Worm (Caenorhabditis elegans): Measurements from ENCODE around the gene bus-8A.

The bus-8A gene

ce11 chrX:5450773-5451447, 41.8 kb upstream of the bus-8A start, which contains the start of gene C25F6.6:
Gene C25F6.6 (minus strand): TSS chrX:5450823.
- 0 out of 2 replicates have a peak, but pooled peaks have one; percentile 23 for TF ChIP-seq ceh-40 (GFP tag; IDR thresholded peaks at IDR 0.05)
- TF ChIP-seq nfya-2 (GFP tag; IDR thresholded peaks at IDR 0.05) = no peak
- TF ChIP-seq Y53G8AR.9 (GFP tag; conservative IDR thresholded peaks at IDR 0.05) = no peak
- peak; percentile 46 for TF ChIP-seq nhr-90 (tag; optimal IDR thresholded peaks at IDR 0.05)
- no peak for TF ChIP-seq ztf-3 (GFP tag; optimal IDR thresholded peaks at IDR 0.05)
- no peak for TF ChIP-seq egl-18 (GFP tag; IDR thresholded peaks at IDR 0.05)
- TF ChIP-seq sea-2 (GFP tag; IDR thresholded peaks at IDR 0.05) = no peak
- no peak for TF ChIP-seq Y67H2A.10 (GFP tag; conservative IDR thresholded peaks at IDR 0.05)
- no peak for TF ChIP-seq cebp-1 (GFP tag; IDR thresholded peaks at IDR 0.05)
- no peak for TF ChIP-seq cebp-1 (tag; optimal IDR thresholded peaks at IDR 0.05)
- TF ChIP-seq lin-26 (GFP tag; IDR thresholded peaks at IDR 0.05) = peak; percentile 91
- no peak for TF ChIP-seq let-607 (tag; optimal IDR thresholded peaks at IDR 0.05)
- 0 out of 2 replicates have a peak, but pooled peaks have one; percentile 7 for TF ChIP-seq ztf-25 (GFP tag; IDR thresholded peaks at IDR 0.05)
- no peak for TF ChIP-seq nhr-120 (GFP tag; IDR thresholded peaks at IDR 0.05)
- no peak for TF ChIP-seq pha-4 (tag; optimal IDR thresholded peaks at IDR 0.05)
- peak; percentile 37 for TF ChIP-seq sptf-2 (GFP tag; optimal IDR thresholded peaks at IDR 0.05)
- no peak for TF ChIP-seq mes-4 (tag; optimal IDR thresholded peaks at IDR 0.05)
- TF ChIP-seq egrh-3 (GFP tag; IDR thresholded peaks at IDR 0.05) = no peak
- no peak for TF ChIP-seq ztf-26 (tag; optimal IDR thresholded peaks at IDR 0.05)
- TF ChIP-seq hsf-1 (GFP tag; IDR thresholded peaks at IDR 0.05) = no peak
- TF ChIP-seq ztf-18 (tag; optimal IDR thresholded peaks at IDR 0.05) = peak; percentile 43
- no peak for TF ChIP-seq bed-1 (GFP tag; IDR thresholded peaks at IDR 0.05)
- TF ChIP-seq atf-7 (tag; optimal IDR thresholded peaks at IDR 0.05) = no peak
- TF ChIP-seq B0336.3 (GFP tag; IDR thresholded peaks at IDR 0.05) = no peak
- TF ChIP-seq attf-5 (GFP tag; optimal IDR thresholded peaks at IDR 0.05) = peak; percentile 28
- no peak for TF ChIP-seq ccch-3 (GFP tag; optimal IDR thresholded peaks at IDR 0.05)
- 0 out of 2 replicates have a peak, but pooled peaks have one; percentile 50 for TF ChIP-seq Y56A3A.18 (GFP tag; IDR thresholded peaks at IDR 0.05)
- no peak for TF ChIP-seq dpff-1 (tag; optimal IDR thresholded peaks at IDR 0.05)
- no peak for TF ChIP-seq B0019.2 (GFP tag; conservative IDR thresholded peaks at IDR 0.05)
- no peak for TF ChIP-seq lin-54 (GFP tag; optimal IDR thresholded peaks at IDR 0.05)
- TF ChIP-seq Y79H2A.3 (GFP tag; conservative IDR thresholded peaks at IDR 0.05) = no peak
- no peak for TF ChIP-seq repo-1 (tag; optimal IDR thresholded peaks at IDR 0.05)
- TF ChIP-seq ztf-6 (GFP tag; IDR thresholded peaks at IDR 0.05) = no peak
- TF ChIP-seq lin-40 (tag; optimal IDR thresholded peaks at IDR 0.05) = no peak
- no peak for TF ChIP-seq ztf-28 (GFP tag; IDR thresholded peaks at IDR 0.05)
- TF ChIP-seq B0035.1 (tag; optimal IDR thresholded peaks at IDR 0.05) = no peak
- peak; percentile 66 for TF ChIP-seq lsy-27 (tag; optimal IDR thresholded peaks at IDR 0.05; ENCODE audit: borderline replicate concordance, insufficient read depth)
- TF ChIP-seq ceh-91 (GFP tag; IDR thresholded peaks at IDR 0.05) = no peak
- TF ChIP-seq K11D2.4 (GFP tag; IDR thresholded peaks at IDR 0.05) = no peak
- TF ChIP-seq T26A5.8 (tag; optimal IDR thresholded peaks at IDR 0.05) = no peak
- TF ChIP-seq ceh-100 (GFP tag; IDR thresholded peaks at IDR 0.05) = no peak
- TF ChIP-seq mxl-1 (tag; optimal IDR thresholded peaks at IDR 0.05) = peak; percentile 76
- TF ChIP-seq tbp1 (GFP tag; optimal IDR thresholded peaks at IDR 0.05) = peak; percentile 91
- no peak for TF ChIP-seq attf-3 (GFP tag; conservative IDR thresholded peaks at IDR 0.05)
- TF ChIP-seq F37B4.10 (GFP tag; IDR thresholded peaks at IDR 0.05) = no peak
- no peak for TF ChIP-seq F52B5.7 (tag; optimal IDR thresholded peaks at IDR 0.05)
- peak; percentile 90 for TF ChIP-seq him-1 (tag; optimal IDR thresholded peaks at IDR 0.05)
- TF ChIP-seq madf-6 (GFP tag; IDR thresholded peaks at IDR 0.05) = no peak
- TF ChIP-seq nhr-27 (tag; optimal IDR thresholded peaks at IDR 0.05) = no peak

Measured in whole organism, young adult.